Comparison of ENCODE assay signal across 1 fruit fly cellular context in the genomic region with DNA sequence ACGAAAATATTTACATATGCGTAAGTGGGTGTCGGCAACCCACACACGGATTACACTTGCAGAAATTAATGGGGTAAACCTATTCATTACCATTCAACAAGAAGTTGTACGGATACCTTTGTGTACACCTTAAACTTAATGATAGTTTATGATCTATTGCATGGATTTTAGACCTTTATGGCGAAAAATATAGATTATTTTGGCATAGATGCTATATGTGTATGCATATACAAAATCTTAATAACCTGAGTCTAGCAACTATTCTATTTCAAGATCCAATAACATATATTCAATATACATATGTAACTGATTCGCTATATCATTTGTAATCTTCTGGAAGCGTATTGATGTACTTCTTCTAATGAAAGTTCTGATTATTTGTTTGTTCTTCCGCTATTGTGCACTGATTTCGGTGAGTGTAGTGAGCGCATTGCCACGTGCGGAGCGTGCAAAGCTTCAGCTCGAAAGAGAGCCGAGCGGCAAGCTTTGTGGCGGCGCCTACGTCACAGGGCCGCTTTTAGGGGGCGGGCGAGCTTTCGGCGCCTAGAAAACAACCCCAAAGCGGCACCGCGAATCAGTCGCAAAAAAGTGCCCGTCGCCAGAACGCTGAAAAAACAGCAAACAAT.
TF ChIP-seq lines count a peak whose summit lies in the region.

Gene CG7378 (plus strand): TSS at position 576 of the 626 bp plus-strand sequence.

TF ChIP-seq in whole organism, embryonic, 481 proteins besides CTCF, POLR2A, EP300 and RAD21 (continued from another document):
- TF ChIP-seq CG13296 (GFP tag; optimal IDR thresholded peaks at IDR 0.05; lab: Kevin White, UChicago) (peak; percentile 3), jumu (GFP tag; optimal IDR thresholded peaks at IDR 0.05; lab: Kevin White, UChicago) (peak; percentile 39), CG17361 (GFP tag; IDR thresholded peaks at IDR 0.05; lab: Robert Waterston, UW) (peak; percentile 75), Hsf (GFP tag; optimal IDR thresholded peaks at IDR 0.05; lab: Kevin White, UChicago) (no peak), D19A (tag; optimal IDR thresholded peaks at IDR 0.05; lab: Kevin White, UChicago) (peak; percentile 2), Max (GFP tag; optimal IDR thresholded peaks at IDR 0.05; lab: Kevin White, UChicago) (peak; percentile 45), CG8281 (tag; optimal IDR thresholded peaks at IDR 0.05; lab: Kevin White, UChicago) (peak; percentile 7), CG7839 (tag; optimal IDR thresholded peaks at IDR 0.05; lab: Kevin White, UChicago) (peak; percentile 71), Rfx (GFP tag; IDR thresholded peaks at IDR 0.05; lab: Robert Waterston, UW) (peak; percentile 56), sr (GFP tag; IDR thresholded peaks at IDR 0.05; lab: Robert Waterston, UW) (0 out of 3 replicates have a peak, but pooled peaks have one; percentile 13), vvl (GFP tag; IDR thresholded peaks at IDR 0.05; lab: Robert Waterston, UW) (peak; percentile 53; the same call in 1 of the 2 replicates), CG1233 (GFP tag; optimal IDR thresholded peaks at IDR 0.05; lab: Kevin White, UChicago) (peak; percentile 17), fd96Cb (tag; optimal IDR thresholded peaks at IDR 0.05; lab: Kevin White, UChicago) (peak; percentile 3), CG4820 (GFP tag; optimal IDR thresholded peaks at IDR 0.05; lab: Kevin White, UChicago) (peak; percentile 21), unpg (GFP tag; optimal IDR thresholded peaks at IDR 0.05; lab: Kevin White, UChicago) (no peak), Aef1 (GFP tag; IDR thresholded peaks at IDR 0.05; lab: Robert Waterston, UW) (no peak), CG34376 (GFP tag; optimal IDR thresholded peaks at IDR 0.05; lab: Kevin White, UChicago) (peak; percentile 26), hkb (optimal IDR thresholded peaks at IDR 0.05; lab: Kevin White, UChicago) (no peak), hkb (GFP tag; IDR thresholded peaks at IDR 0.05; lab: Robert Waterston, UW) (0 out of 2 replicates have a peak, but pooled peaks have one; percentile 16), dpn (GFP tag; optimal IDR thresholded peaks at IDR 0.05; lab: Kevin White, UChicago) (peak; percentile 8 to 60), CG6813 (GFP tag; optimal IDR thresholded peaks at IDR 0.05; lab: Kevin White, UChicago) (peak; percentile 53), CG13775 (GFP tag; optimal IDR thresholded peaks at IDR 0.05; lab: Kevin White, UChicago) (peak; percentile 54)
